Worm (Caenorhabditis elegans) whole organism, L4 larva: ENCODE measurements around the gene hyl-1.

ENCODE experiments used
- F44E2.7 ChIP-seq: fragments of 200-800 bp; sonication (Bioruptor generic); IDR thresholded peaks from 2 replicates; pipeline ENCODE4 v2.1.2; 2022; ENCODE audit warnings: missing genetic modification characterization, missing compliant biosample characterization
- R02D3.7 ChIP-seq: fragments of 150-350 bp; sonication (generic microtip); optimal IDR thresholded peaks from 3 replicates; lab custom pipeline; 2014; ENCODE audit warnings: missing biosample characterization, missing genetic modification characterization
- Y105C5A.15 ChIP-seq: fragments of 200-800 bp; sonication (Bioruptor generic); IDR thresholded peaks from 2 replicates; pipeline ENCODE4 v1.3.6; 2022; ENCODE audit warnings: missing genetic modification characterization, missing compliant biosample characterization
- Y48G9A.11 ChIP-seq: fragments of 200-800 bp; sonication (Bioruptor generic); IDR thresholded peaks from 2 replicates; pipeline ENCODE4 v1.3.6; 2022; ENCODE audit warnings: missing genetic modification reagents, missing genetic modification characterization, missing compliant biosample characterization
- ZK546.5 ChIP-seq, 2 experiments: sonication (generic microtip); optimal IDR thresholded peaks; 2 replicates each; lab custom pipeline; 2017; ENCODE audit warnings: missing biosample characterization in 2 of 2, missing genetic modification characterization in 2 of 2
- aha-1 ChIP-seq: fragments of 150-350 bp; peaks from one replicate; lab custom pipeline; 2014; ENCODE audit warnings: missing biosample characterization, missing genetic modification characterization
- ceh-82 ChIP-seq: sonication (generic microtip); optimal IDR thresholded peaks from 2 replicates; lab custom pipeline; 2017; ENCODE audit warnings: missing biosample characterization, missing genetic modification characterization
- ces-1 ChIP-seq: fragments of 150-350 bp; sonication (generic microtip); optimal IDR thresholded peaks from 4 replicates; lab custom pipeline; 2014; ENCODE audit warnings: missing biosample characterization, missing genetic modification reagents, missing genetic modification characterization
- ctbp-1 ChIP-seq: fragments of 200-800 bp; sonication (Bioruptor generic); IDR thresholded peaks from 2 replicates; pipeline ENCODE4 v1.3.6; 2022; ENCODE audit warnings: missing genetic modification reagents, missing genetic modification characterization, missing compliant biosample characterization
- daf-16 ChIP-seq, 3 experiments: sonication (generic microtip); optimal IDR thresholded peaks; 2 replicates each; lab custom pipeline; 2016 to 2017; ENCODE audit warnings: missing genetic modification characterization in 3 of 3, missing genetic modification reagents in 3 of 3, mild to moderate bottlenecking in 2 of 3, missing compliant biosample characterization in 2 of 3, missing biosample characterization in 1 of 3, moderate library complexity in 1 of 3
- daf-8 ChIP-seq: fragments of 200-800 bp; sonication (Bioruptor generic); IDR thresholded peaks from 2 replicates; pipeline ENCODE4 v1.3.6; 2022; ENCODE audit warnings: missing genetic modification characterization, missing compliant biosample characterization
- dmd-6 ChIP-seq: fragments of 200-800 bp; sonication (Bioruptor generic); IDR thresholded peaks from 2 replicates; pipeline ENCODE4 v1.3.6; 2022; ENCODE audit warnings: missing genetic modification reagents, missing genetic modification characterization, missing compliant biosample characterization
- dpl-1 ChIP-seq: fragments of 150-350 bp; optimal IDR thresholded peaks from 2 replicates; lab custom pipeline; 2014; ENCODE audit warnings: missing biosample characterization, missing genetic modification reagents, missing genetic modification characterization
- dve-1 ChIP-seq: sonication (generic microtip); optimal IDR thresholded peaks from 2 replicates; lab custom pipeline; 2017; ENCODE audit warnings: antibody characterized with exemption, mild to moderate bottlenecking, missing genetic modification characterization, missing compliant biosample characterization; ENCODE audit not compliant: insufficient read depth
- fos-1 ChIP-seq: fragments of 150-350 bp; optimal IDR thresholded peaks from 2 replicates; lab custom pipeline; 2014; ENCODE audit warnings: missing biosample characterization, missing genetic modification characterization
- hlh-11 ChIP-seq: fragments of 200-800 bp; sonication (Bioruptor generic); optimal IDR thresholded peaks from 2 replicates; lab custom pipeline; 2018; ENCODE audit warnings: mild to moderate bottlenecking, missing genetic modification characterization, missing compliant biosample characterization
- hlh-30 ChIP-seq: sonication (generic microtip); optimal IDR thresholded peaks from 2 replicates; lab custom pipeline; 2017; ENCODE audit warnings: antibody characterized with exemption, mild to moderate bottlenecking, missing genetic modification characterization, missing compliant biosample characterization; ENCODE audit not compliant: insufficient read depth
- hmg-1.1 ChIP-seq: fragments of 200-800 bp; sonication (Bioruptor generic); IDR thresholded peaks from 2 replicates; pipeline ENCODE4 v1.3.6; 2022; ENCODE audit warnings: missing genetic modification reagents, missing genetic modification characterization, missing compliant biosample characterization
- jun-1 ChIP-seq: fragments of 150-350 bp; optimal IDR thresholded peaks from 2 replicates; lab custom pipeline; 2014; ENCODE audit warnings: missing biosample characterization, missing genetic modification reagents, missing genetic modification characterization
- lim-7 ChIP-seq: fragments of 200-800 bp; sonication (Bioruptor generic); IDR thresholded peaks from 2 replicates; pipeline ENCODE4 v1.3.6; 2022; ENCODE audit warnings: missing genetic modification characterization, missing compliant biosample characterization
- lin-13 ChIP-seq: fragments of 150-350 bp; optimal IDR thresholded peaks from 2 replicates; lab custom pipeline; 2014; ENCODE audit warnings: missing biosample characterization, missing genetic modification reagents, missing genetic modification characterization
- lin-15B ChIP-seq: fragments of 150-350 bp; sonication (generic microtip); optimal IDR thresholded peaks from 3 replicates; lab custom pipeline; 2014; ENCODE audit warnings: missing biosample characterization, missing genetic modification characterization
- lin-38 ChIP-seq: fragments of 200-800 bp; sonication (Bioruptor generic); IDR thresholded peaks from 2 replicates; pipeline ENCODE4 v1.3.6; 2022; ENCODE audit warnings: missing genetic modification reagents, missing genetic modification characterization, missing compliant biosample characterization
- lin-39 ChIP-seq: fragments of 150-350 bp; optimal IDR thresholded peaks from 2 replicates; lab custom pipeline; 2014; ENCODE audit warnings: missing biosample characterization, missing genetic modification reagents, missing genetic modification characterization
- mdl-1 ChIP-seq, 2 experiments: fragments of 150-350 bp in 1 of 2; sonication (generic microtip) in 1 of 2; optimal IDR thresholded peaks; 2 replicates each; lab custom pipeline; 2014 to 2017; ENCODE audit warnings: missing biosample characterization in 2 of 2, missing genetic modification characterization in 2 of 2
- mdt-29 ChIP-seq: fragments of 200-800 bp; sonication (Bioruptor generic); IDR thresholded peaks from 2 replicates; pipeline ENCODE4 v1.3.6; 2022; ENCODE audit warnings: missing genetic modification reagents, missing genetic modification characterization, missing compliant biosample characterization
- mep-1 ChIP-seq: fragments of 150-350 bp; sonication (generic microtip); optimal IDR thresholded peaks from 3 replicates; lab custom pipeline; 2014; ENCODE audit warnings: missing biosample characterization, missing genetic modification characterization
- mes-2 ChIP-seq: sonication (generic microtip); optimal IDR thresholded peaks from 2 replicates; lab custom pipeline; 2016; ENCODE audit warnings: missing genotype, mild to moderate bottlenecking, missing genetic modification characterization, missing compliant biosample characterization; ENCODE audit not compliant: poor library complexity, severe bottlenecking
- nhr-11 ChIP-seq: fragments of 150-350 bp; optimal IDR thresholded peaks from 2 replicates; lab custom pipeline; 2014; ENCODE audit warnings: missing biosample characterization, missing genetic modification characterization
- nhr-111 ChIP-seq: fragments of 200-800 bp; sonication (Bioruptor generic); optimal IDR thresholded peaks from 2 replicates; lab custom pipeline; 2018; ENCODE audit warnings: mild to moderate bottlenecking, missing genetic modification characterization, missing compliant biosample characterization
- nhr-25 ChIP-seq: sonication (generic microtip); optimal IDR thresholded peaks from 2 replicates; lab custom pipeline; 2017; ENCODE audit warnings: missing genetic modification characterization, mild to moderate bottlenecking, missing compliant biosample characterization, antibody characterized with exemption, moderate library complexity, borderline replicate concordance; ENCODE audit not compliant: insufficient read depth
- nhr-41 ChIP-seq: fragments of 200-800 bp; sonication (Bioruptor generic); IDR thresholded peaks from 2 replicates; pipeline ENCODE4 v1.3.6; 2022; ENCODE audit warnings: missing genetic modification reagents, missing genetic modification characterization, missing compliant biosample characterization
- nhr-48 ChIP-seq: sonication (generic microtip); optimal IDR thresholded peaks from 2 replicates; lab custom pipeline; 2016; ENCODE audit warnings: mild to moderate bottlenecking, missing genetic modification characterization, missing compliant biosample characterization
- nhr-6 ChIP-seq: fragments of 150-350 bp; optimal IDR thresholded peaks from 2 replicates; lab custom pipeline; 2014; ENCODE audit warnings: missing biosample characterization, missing genetic modification characterization
- nhr-77 ChIP-seq: fragments of 150-350 bp; optimal IDR thresholded peaks from 2 replicates; lab custom pipeline; 2014; ENCODE audit warnings: missing biosample characterization, missing genetic modification characterization
- pha-4 ChIP-seq, 2 experiments: fragments of 150-350 bp in 1 of 2; fragments of 200-800 bp in 1 of 2; sonication (Bioruptor generic) in 1 of 2; IDR thresholded peaks in 1 of 2; optimal IDR thresholded peaks in 1 of 2; 2 replicates each; pipeline versions ENCODE4 v1.3.6 to Lab custom; 2014 to 2022; ENCODE audit warnings: missing genetic modification characterization in 2 of 2, missing genetic modification reagents in 2 of 2, missing biosample characterization in 1 of 2, missing compliant biosample characterization in 1 of 2
- php-3 ChIP-seq: fragments of 200-800 bp; sonication (Bioruptor generic); IDR thresholded peaks from 2 replicates; pipeline ENCODE4 v1.3.6; 2022; ENCODE audit warnings: missing genetic modification reagents, missing genetic modification characterization, missing compliant biosample characterization
- pqm-1 ChIP-seq: sonication (generic microtip); optimal IDR thresholded peaks from 2 replicates; lab custom pipeline; 2017; ENCODE audit warnings: missing biosample characterization, missing genetic modification characterization
- saeg-2 ChIP-seq: fragments of 200-800 bp; sonication (Bioruptor generic); IDR thresholded peaks from 2 replicates; pipeline ENCODE4 v1.3.6; 2022; ENCODE audit warnings: missing genetic modification reagents, missing genetic modification characterization, missing compliant biosample characterization
- set-16 ChIP-seq: fragments of 200-800 bp; sonication (Bioruptor generic); IDR thresholded peaks from 2 replicates; pipeline ENCODE4 v1.3.6; 2022; ENCODE audit warnings: missing genetic modification reagents, missing genetic modification characterization, missing compliant biosample characterization
- skn-1 ChIP-seq: fragments of 150-350 bp; optimal IDR thresholded peaks from 2 replicates; lab custom pipeline; 2014; ENCODE audit warnings: missing biosample characterization, missing genetic modification characterization
- tag-97 ChIP-seq: fragments of 200-800 bp; sonication (Bioruptor generic); IDR thresholded peaks from 2 replicates; pipeline ENCODE4 v1.3.6; 2022; ENCODE audit warnings: missing genetic modification characterization, missing compliant biosample characterization
- unc-130 ChIP-seq: sonication (generic microtip); optimal IDR thresholded peaks from 2 replicates; lab custom pipeline; 2016; ENCODE audit warnings: missing genetic modification reagents, missing genetic modification characterization, missing compliant biosample characterization
- unc-39 ChIP-seq: sonication (generic microtip); optimal IDR thresholded peaks from 2 replicates; lab custom pipeline; 2017; ENCODE audit warnings: missing biosample characterization, missing genetic modification characterization
- unc-62 ChIP-seq, 3 experiments: fragments of 150-350 bp in 1 of 3; sonication (generic microtip); optimal IDR thresholded peaks in 2 of 3; peaks in 1 of 3; 1 replicate in 1 of 3; 2 replicates in 2 of 3; lab custom pipeline; 2014 to 2017; ENCODE audit warnings: missing biosample characterization in 3 of 3, missing genetic modification characterization in 3 of 3, missing genetic modification reagents in 3 of 3, missing genotype in 1 of 3
- zfp-2 ChIP-seq: sonication (generic microtip); optimal IDR thresholded peaks from 2 replicates; lab custom pipeline; 2016; ENCODE audit warnings: mild to moderate bottlenecking, missing genetic modification characterization, missing compliant biosample characterization
- zip-11 ChIP-seq: fragments of 200-800 bp; sonication (Bioruptor generic); IDR thresholded peaks from 2 replicates; pipeline ENCODE4 v1.3.6; 2022; ENCODE audit warnings: missing genetic modification characterization, missing compliant biosample characterization
- ztf-7 ChIP-seq: fragments of 150-350 bp; optimal IDR thresholded peaks from 2 replicates; lab custom pipeline; 2014; ENCODE audit warnings: missing biosample characterization, missing genetic modification characterization

Gene hyl-1

DNA sequence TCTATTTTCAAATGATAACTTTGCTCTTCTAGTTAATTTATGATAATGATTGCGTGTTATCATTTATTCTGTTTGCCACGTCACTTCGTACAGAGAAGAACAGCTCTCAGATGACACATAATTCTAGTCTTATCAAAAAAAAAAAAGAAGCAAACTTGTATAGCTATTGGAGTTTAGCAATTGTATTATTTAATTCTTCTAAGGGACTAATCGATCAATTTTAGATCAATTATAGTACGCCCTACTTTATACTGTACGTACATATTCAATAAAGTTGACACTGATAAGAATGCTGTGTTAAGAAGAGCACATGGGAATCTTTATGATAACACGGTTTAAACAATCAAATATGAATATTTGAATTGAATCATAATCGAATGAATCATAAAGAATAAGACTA, 3.3 kb downstream of the hyl-1 start (continued):
- TF ChIP-seq mdt-29 (GFP tag; lab: Robert Waterston, UW) (no peak), ZK546.5 (tag; optimal IDR thresholded peaks at IDR 0.05; lab: Kevin White, UChicago) (no peak), jun-1 (tag; lab: Kevin White, UChicago) (no peak), hlh-30 (tag; lab: Kevin White, UChicago) (no peak), lim-7 (GFP tag; lab: Robert Waterston, UW) (no peak), nhr-41 (GFP tag; lab: Robert Waterston, UW) (no peak), nhr-48 (tag; lab: Kevin White, UChicago) (peak; percentile 13), lin-39 (tag; lab: Kevin White, UChicago) (no peak), hmg-1.1 (GFP tag; lab: Robert Waterston, UW) (no peak), tag-97 (GFP tag; lab: Robert Waterston, UW) (no peak), lin-15B (tag; lab: Kevin White, UChicago) (no peak), dmd-6 (peak; percentile 63; the same call in 1 of the 2 replicates), php-3 (GFP tag; lab: Robert Waterston, UW) (peak; percentile 41; the same call in 1 of the 2 replicates), nhr-6 (no peak), unc-62 (GFP tag; optimal IDR thresholded peaks at IDR 0.05 in 1 of 2; lab: Kevin White, UChicago) (no peak), unc-62 (tag; optimal IDR thresholded peaks at IDR 0.05; lab: Kevin White, UChicago) (no peak), lin-13 (GFP tag; lab: Kevin White, UChicago) (no peak), saeg-2 (GFP tag; lab: Robert Waterston, UW) (no peak), zfp-2 (tag; lab: Kevin White, UChicago) (no peak), hlh-11 (tag; lab: Kevin White, UChicago) (no peak), Y105C5A.15 (no peak), mes-2 (tag; lab: Kevin White, UChicago) (no peak), nhr-25 (tag; lab: Kevin White, UChicago) (no peak), zip-11 (GFP tag; lab: Robert Waterston, UW) (no peak), ces-1 (no peak), pqm-1 (peak; percentile 86), daf-16 (GFP tag; optimal IDR thresholded peaks at IDR 0.05; lab: Kevin White, UChicago) (no peak), daf-16 (tag; optimal IDR thresholded peaks at IDR 0.05; lab: Kevin White, UChicago) (peak; percentile 76), R02D3.7 (tag; lab: Kevin White, UChicago) (no peak), ztf-7 (tag; lab: Kevin White, UChicago) (no peak), ceh-82 (no peak), unc-39 (tag; lab: Kevin White, UChicago) (no peak), pha-4 (GFP tag; IDR thresholded peaks at IDR 0.05; lab: Robert Waterston, UW) (0 out of 2 replicates have a peak, but pooled peaks have one; percentile 38), pha-4 (tag; optimal IDR thresholded peaks at IDR 0.05; lab: Kevin White, UChicago) (no peak), aha-1 (tag; lab: Kevin White, UChicago) (peak; percentile 20), dpl-1 (GFP tag; lab: Kevin White, UChicago) (no peak), set-16 (GFP tag; lab: Robert Waterston, UW) (no peak), daf-8 (GFP tag; lab: Robert Waterston, UW) (no peak), fos-1 (tag; lab: Kevin White, UChicago) (peak; percentile 20), nhr-11 (tag; lab: Kevin White, UChicago) (no peak), mep-1 (tag; lab: Kevin White, UChicago) (peak; percentile 17), Y48G9A.11 (GFP tag; lab: Robert Waterston, UW) (no peak), F44E2.7 (no peak), nhr-111 (GFP tag; lab: Kevin White, UChicago) (no peak), skn-1 (no peak), dve-1 (tag; lab: Kevin White, UChicago) (peak; percentile 27), mdl-1 (tag; optimal IDR thresholded peaks at IDR 0.05; lab: Kevin White, UChicago) (peak in 1 of 2 experiments; percentile 23), ctbp-1 (GFP tag; lab: Robert Waterston, UW) (no peak), unc-130 (no peak), nhr-77 (tag; lab: Kevin White, UChicago) (peak; percentile 15), lin-38 (GFP tag; lab: Robert Waterston, UW) (no peak)
- TF ChIP-seq, all 104 proteins: peak for 13
